Worm (Caenorhabditis elegans) whole organism, early embryonic: ENCODE data around the gene K11G12.6.

Source experiments
- B0310.2 ChIP-seq: sonication (generic microtip); optimal IDR thresholded peaks from 2 replicates; lab custom pipeline; 2016; ENCODE audit warnings: mild to moderate bottlenecking, missing genetic modification characterization, missing compliant biosample characterization
- F13C5.2 ChIP-seq: sonication (generic microtip); optimal IDR thresholded peaks from 2 replicates; lab custom pipeline; 2017; ENCODE audit warnings: mild to moderate bottlenecking, missing genetic modification characterization, inconsistent platforms, missing compliant biosample characterization
- aly-1 ChIP-seq: sonication (generic microtip); optimal IDR thresholded peaks from 2 replicates; lab custom pipeline; 2016; ENCODE audit warnings: missing genetic modification characterization, missing compliant biosample characterization
- ama-1 ChIP-seq: fragments of 150-350 bp; optimal IDR thresholded peaks from 2 replicates; lab custom pipeline; 2014
- ceh-13 ChIP-seq: fragments of 200-800 bp; sonication (Bioruptor generic); optimal IDR thresholded peaks from 2 replicates; lab custom pipeline; 2018; ENCODE audit warnings: mild to moderate bottlenecking, missing genetic modification characterization, missing compliant biosample characterization
- flt-1 ChIP-seq: fragments of 200-800 bp; sonication (Bioruptor generic); IDR thresholded peaks from 2 replicates; pipeline ENCODE4 v1.3.6; 2022; ENCODE audit warnings: missing genetic modification characterization, missing compliant biosample characterization
- hmg-4 ChIP-seq: fragments of 200-800 bp; sonication (Bioruptor generic); optimal IDR thresholded peaks from 2 replicates; lab custom pipeline; 2018; ENCODE audit warnings: mild to moderate bottlenecking, missing genetic modification characterization, missing compliant biosample characterization
- pes-1 ChIP-seq: fragments of 200-800 bp; sonication (Bioruptor generic); IDR thresholded peaks from 2 replicates; pipeline ENCODE4 v1.3.6; 2022; ENCODE audit warnings: missing genetic modification reagents, missing genetic modification characterization, missing compliant biosample characterization
- tbx-11 ChIP-seq: fragments of 200-800 bp; sonication (Bioruptor generic); IDR thresholded peaks from 2 replicates; pipeline ENCODE4 v1.3.6; 2022; ENCODE audit warnings: missing genetic modification characterization, missing compliant biosample characterization

DNA sequence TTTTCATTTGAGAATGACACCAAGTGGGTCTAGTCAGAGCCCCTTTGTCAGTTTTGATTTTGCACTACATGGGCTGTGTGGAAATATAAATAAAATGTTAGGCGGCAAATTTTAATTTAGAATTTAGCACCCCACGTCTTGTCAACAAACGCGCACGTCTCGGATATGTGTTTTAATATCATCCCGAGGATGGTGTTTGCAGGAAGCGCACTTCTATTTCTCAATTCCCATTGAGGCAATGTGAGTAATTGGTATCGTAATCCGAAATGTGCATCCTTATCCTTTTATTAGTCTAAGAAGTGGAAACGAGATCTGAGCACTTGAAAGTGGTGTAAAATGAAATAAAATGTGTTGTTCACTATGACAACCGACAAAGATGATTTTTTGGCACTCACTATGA, 41.7 kb downstream of the K11G12.6 start:
- TF ChIP-seq aly-1 = no peak
- no peak for TF ChIP-seq ama-1
- TF ChIP-seq pes-1 (GFP tag; lab: Robert Waterston, UW) = no peak
- no peak for TF ChIP-seq flt-1 (GFP tag; lab: Robert Waterston, UW)
- no peak for TF ChIP-seq hmg-4 (GFP tag; lab: Kevin White, UChicago)
- no peak for TF ChIP-seq F13C5.2 (tag; lab: Kevin White, UChicago)
- TF ChIP-seq tbx-11 (GFP tag; lab: Robert Waterston, UW) = no peak
- TF ChIP-seq ceh-13 = no peak
- no peak for TF ChIP-seq B0310.2 (tag; lab: Kevin White, UChicago)
